Worm (Caenorhabditis elegans) whole organism, late embryonic: Measurements from ENCODE around the gene hira-1.

Source experiments
- C08G9.2 ChIP-seq: sonication (generic microtip); optimal IDR thresholded peaks from 2 replicates; lab custom pipeline; 2016; ENCODE audit warnings: mild to moderate bottlenecking, missing genetic modification characterization, moderate library complexity, missing compliant biosample characterization
- F13H6.1 ChIP-seq: sonication (generic microtip); optimal IDR thresholded peaks from 2 replicates; lab custom pipeline; 2016; ENCODE audit warnings: missing genetic modification characterization, missing compliant biosample characterization
- K02D7.2 ChIP-seq: sonication (generic microtip); optimal IDR thresholded peaks from 2 replicates; lab custom pipeline; 2017; ENCODE audit warnings: mild to moderate bottlenecking, missing genetic modification characterization, missing compliant biosample characterization
- Y22D7AL.16 ChIP-seq: sonication (generic microtip); optimal IDR thresholded peaks from 2 replicates; lab custom pipeline; 2016; ENCODE audit warnings: missing genetic modification characterization, missing compliant biosample characterization
- ahr-1 ChIP-seq: sonication (generic microtip); optimal IDR thresholded peaks from 2 replicates; lab custom pipeline; 2016; ENCODE audit warnings: missing genetic modification characterization, missing compliant biosample characterization
- ceh-18 ChIP-seq: sonication (generic microtip); optimal IDR thresholded peaks from 2 replicates; lab custom pipeline; 2016; ENCODE audit warnings: missing genetic modification characterization, missing compliant biosample characterization
- ceh-22 ChIP-seq: sonication (generic microtip); optimal IDR thresholded peaks from 2 replicates; lab custom pipeline; 2017; ENCODE audit warnings: missing biosample characterization, missing genetic modification characterization
- ceh-45 ChIP-seq: fragments of 200-800 bp; sonication (Bioruptor generic); IDR thresholded peaks from 2 replicates; pipeline ENCODE4 v1.3.6; 2022; ENCODE audit warnings: missing genetic modification reagents, missing genetic modification characterization, missing compliant biosample characterization
- ceh-48 ChIP-seq: sonication (generic microtip); optimal IDR thresholded peaks from 2 replicates; lab custom pipeline; 2016; ENCODE audit warnings: missing genetic modification characterization, inconsistent platforms, missing compliant biosample characterization
- dmd-4 ChIP-seq: sonication (generic microtip); optimal IDR thresholded peaks from 2 replicates; lab custom pipeline; 2016; ENCODE audit warnings: borderline replicate concordance, missing genetic modification characterization, missing compliant biosample characterization
- dve-1 ChIP-seq: sonication (generic microtip); optimal IDR thresholded peaks from 2 replicates; lab custom pipeline; 2017; ENCODE audit warnings: antibody characterized with exemption, mild to moderate bottlenecking, missing genetic modification characterization, missing compliant biosample characterization
- elt-4 ChIP-seq: sonication (generic microtip); optimal IDR thresholded peaks from 2 replicates; lab custom pipeline; 2016; ENCODE audit warnings: missing genetic modification characterization, missing compliant biosample characterization
- fax-1 ChIP-seq: sonication (generic microtip); optimal IDR thresholded peaks from 2 replicates; lab custom pipeline; 2016; ENCODE audit warnings: missing genotype, missing genetic modification characterization, missing compliant biosample characterization
- fkh-10 ChIP-seq: fragments of 150-350 bp; optimal IDR thresholded peaks from 2 replicates; lab custom pipeline; 2014; ENCODE audit warnings: missing biosample characterization, missing genetic modification reagents, missing genetic modification characterization
- hlh-13 ChIP-seq: fragments of 200-800 bp; sonication (Bioruptor generic); optimal IDR thresholded peaks from 2 replicates; lab custom pipeline; 2018; ENCODE audit warnings: mild to moderate bottlenecking, missing genetic modification characterization, missing compliant biosample characterization
- hlh-15 ChIP-seq: sonication (generic microtip); optimal IDR thresholded peaks from 2 replicates; lab custom pipeline; 2016; ENCODE audit warnings: missing genetic modification characterization, missing compliant biosample characterization
- hlh-8 ChIP-seq: sonication (generic microtip); optimal IDR thresholded peaks from 2 replicates; lab custom pipeline; 2016; ENCODE audit warnings: missing genotype, missing genetic modification characterization, missing compliant biosample characterization
- madf-2 ChIP-seq: sonication (generic microtip); optimal IDR thresholded peaks from 2 replicates; lab custom pipeline; 2017; ENCODE audit warnings: missing genetic modification characterization, missing compliant biosample characterization
- mec-3 ChIP-seq: sonication (generic microtip); optimal IDR thresholded peaks from 2 replicates; lab custom pipeline; 2016; ENCODE audit warnings: borderline replicate concordance, missing genetic modification characterization, missing compliant biosample characterization
- nfya-1 ChIP-seq: sonication (generic microtip); optimal IDR thresholded peaks from 2 replicates; lab custom pipeline; 2017; ENCODE audit warnings: missing genetic modification characterization, mild to moderate bottlenecking, missing compliant biosample characterization, antibody characterized with exemption, moderate library complexity
- npax-4 ChIP-seq: sonication (generic microtip); optimal IDR thresholded peaks from 2 replicates; lab custom pipeline; 2016; ENCODE audit warnings: missing genetic modification characterization, missing compliant biosample characterization
- odd-2 ChIP-seq: sonication (generic microtip); optimal IDR thresholded peaks from 2 replicates; lab custom pipeline; 2017; ENCODE audit warnings: antibody characterized with exemption, mild to moderate bottlenecking, missing genetic modification characterization, missing compliant biosample characterization
- pat-9 ChIP-seq: fragments of 200-800 bp; sonication (Bioruptor generic); optimal IDR thresholded peaks from 2 replicates; lab custom pipeline; 2018; ENCODE audit warnings: mild to moderate bottlenecking, missing genetic modification characterization, moderate library complexity, missing compliant biosample characterization
- pha-4 ChIP-seq: fragments of 150-350 bp; optimal IDR thresholded peaks from 2 replicates; lab custom pipeline; 2018; ENCODE audit warnings: missing biosample characterization, missing genetic modification reagents, missing genetic modification characterization
- pqm-1 ChIP-seq: sonication (generic microtip); optimal IDR thresholded peaks from 2 replicates; lab custom pipeline; 2016; ENCODE audit warnings: missing genetic modification characterization, missing compliant biosample characterization
- ref-2 ChIP-seq: sonication (generic microtip); optimal IDR thresholded peaks from 2 replicates; lab custom pipeline; 2016; ENCODE audit warnings: missing genetic modification characterization, missing compliant biosample characterization
- rnt-1 ChIP-seq: sonication (generic microtip); optimal IDR thresholded peaks from 2 replicates; lab custom pipeline; 2016; ENCODE audit warnings: missing genetic modification characterization, missing compliant biosample characterization
- sdc-2 ChIP-seq: sonication (generic microtip); optimal IDR thresholded peaks from 2 replicates; lab custom pipeline; 2016; ENCODE audit warnings: missing genotype, missing genetic modification characterization, missing compliant biosample characterization
- sox-4 ChIP-seq: sonication (generic microtip); optimal IDR thresholded peaks from 2 replicates; lab custom pipeline; 2017; ENCODE audit warnings: mild to moderate bottlenecking, missing genetic modification characterization, inconsistent platforms, missing compliant biosample characterization
- syd-9 ChIP-seq: sonication (generic microtip); optimal IDR thresholded peaks from 2 replicates; lab custom pipeline; 2016; ENCODE audit warnings: mild to moderate bottlenecking, missing genetic modification characterization, moderate library complexity, missing compliant biosample characterization
- tbx-2 ChIP-seq: sonication (generic microtip); optimal IDR thresholded peaks from 2 replicates; lab custom pipeline; 2016; ENCODE audit warnings: missing genetic modification characterization, missing compliant biosample characterization
- tbx-7 ChIP-seq: sonication (generic microtip); optimal IDR thresholded peaks from 2 replicates; lab custom pipeline; 2016; ENCODE audit warnings: missing genotype, missing genetic modification characterization, missing compliant biosample characterization
- unc-3 ChIP-seq, 2 experiments: fragments of 200-800 bp in 1 of 2; sonication (Bioruptor generic) in 1 of 2; sonication (generic microtip) in 1 of 2; conservative IDR thresholded peaks in 1 of 2; optimal IDR thresholded peaks in 1 of 2; 2 replicates each; pipeline versions ENCODE4 v1.3.6 to Lab custom; 2016 to 2022; ENCODE audit warnings: missing compliant biosample characterization in 2 of 2, missing genetic modification characterization in 2 of 2, missing genetic modification reagents in 1 of 2
- unc-55 ChIP-seq: sonication (generic microtip); optimal IDR thresholded peaks from 2 replicates; lab custom pipeline; 2017; ENCODE audit warnings: missing biosample characterization, missing genetic modification reagents, missing genetic modification characterization
- zip-5 ChIP-seq: sonication (generic microtip); optimal IDR thresholded peaks from 2 replicates; lab custom pipeline; 2016; ENCODE audit warnings: missing genetic modification characterization, missing compliant biosample characterization
- ztf-16 ChIP-seq: sonication (generic microtip); optimal IDR thresholded peaks from 2 replicates; lab custom pipeline; 2017; ENCODE audit warnings: missing genetic modification characterization, missing compliant biosample characterization

Gene hira-1

DNA sequence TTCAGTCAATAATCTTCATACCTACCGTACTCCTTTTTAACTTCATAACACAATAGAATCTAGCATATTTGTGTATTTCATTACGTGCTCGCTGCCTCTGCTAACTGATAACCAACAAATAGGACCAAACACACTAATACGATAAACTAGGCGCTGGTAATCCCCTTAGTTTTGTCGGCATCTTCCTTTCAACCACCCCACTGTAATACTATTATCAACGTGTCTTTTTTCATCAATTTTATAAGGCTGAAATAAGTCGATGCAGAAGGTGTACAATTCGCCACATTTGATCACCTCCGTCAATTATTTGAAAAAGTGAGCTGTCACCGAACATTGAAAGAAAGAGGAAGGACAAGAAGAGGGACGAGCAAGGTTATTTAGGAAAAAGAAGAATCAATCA lies 43.5 kb upstream of the hira-1 start:
- no peak for TF ChIP-seq rnt-1 (tag; lab: Kevin White, UChicago)
- TF ChIP-seq C08G9.2 (tag; lab: Kevin White, UChicago): no peak
- no peak for TF ChIP-seq madf-2
- no peak for TF ChIP-seq elt-4 (tag; lab: Kevin White, UChicago)
- TF ChIP-seq tbx-2 (tag; lab: Kevin White, UChicago): no peak
- no peak for TF ChIP-seq zip-5 (tag; lab: Kevin White, UChicago)
- TF ChIP-seq npax-4 (tag; lab: Kevin White, UChicago): no peak
- no peak for TF ChIP-seq mec-3
- no peak for TF ChIP-seq hlh-15 (tag; lab: Kevin White, UChicago)

ce11 chrIII:5149478-5149877 lies 41.4 kb upstream of the hira-1 start, which contains the start of gene Y54H5A.2:
Gene Y54H5A.2, minus strand, starts transcription at chrIII:5149578.
- TF ChIP-seq hlh-8: no peak
- TF ChIP-seq ceh-45: no peak
- TF ChIP-seq pqm-1 (tag; lab: Kevin White, UChicago): no peak
- no peak for TF ChIP-seq ceh-48 (tag; lab: Kevin White, UChicago)
- TF ChIP-seq F13H6.1 (tag; lab: Kevin White, UChicago): no peak
- no peak for TF ChIP-seq ref-2
- no peak for TF ChIP-seq K02D7.2 (tag; lab: Kevin White, UChicago)
- no peak for TF ChIP-seq madf-2
- no peak for TF ChIP-seq pha-4
- no peak for TF ChIP-seq dmd-4 (tag; lab: Kevin White, UChicago)
- TF ChIP-seq nfya-1 (tag; lab: Kevin White, UChicago): no peak
- TF ChIP-seq rnt-1 (tag; lab: Kevin White, UChicago): no peak
- no peak for TF ChIP-seq Y22D7AL.16 (tag; lab: Kevin White, UChicago)
- no peak for TF ChIP-seq syd-9 (tag; lab: Kevin White, UChicago)
- TF ChIP-seq fkh-10: no peak
- no peak for TF ChIP-seq ahr-1 (tag; lab: Kevin White, UChicago)

DNA sequence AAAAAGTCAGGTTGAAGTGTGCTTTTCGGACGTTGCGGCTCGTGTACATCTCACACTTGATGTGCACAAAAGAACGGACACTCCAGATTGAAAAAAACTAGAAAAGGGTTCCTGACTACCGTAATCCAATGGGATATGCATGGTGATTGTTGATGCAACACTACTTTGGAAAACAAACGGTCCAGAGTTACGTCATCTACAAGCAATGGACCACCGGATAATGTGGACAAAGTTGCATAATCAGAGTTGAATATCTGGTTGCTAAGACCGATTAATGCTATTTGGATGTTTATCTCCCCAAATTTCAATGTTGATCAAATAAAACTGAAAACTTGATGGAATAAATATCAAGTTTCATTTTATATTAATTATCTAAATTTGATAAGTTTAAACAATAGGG lies 40.9 kb upstream of the hira-1 start:
- TF ChIP-seq tbx-2 (tag; lab: Kevin White, UChicago) (peak; percentile 68), sox-4 (no peak), zip-5 (tag; lab: Kevin White, UChicago) (no peak), fkh-10 (no peak)

- TF ChIP-seq madf-2 (no peak), odd-2 (tag; lab: Kevin White, UChicago) (no peak), pat-9 (tag; lab: Kevin White, UChicago) (no peak), dve-1 (no peak), fax-1 (no peak), unc-55 (GFP tag; lab: Kevin White, UChicago) (peak; percentile 33), ztf-16 (tag; lab: Kevin White, UChicago) (no peak), sdc-2 (tag; lab: Kevin White, UChicago) (no peak), tbx-7 (tag; lab: Kevin White, UChicago) (no peak), tbx-2 (tag; lab: Kevin White, UChicago) (peak; percentile 85), F13H6.1 (tag; lab: Kevin White, UChicago) (no peak), ceh-48 (tag; lab: Kevin White, UChicago) (no peak), K02D7.2 (tag; lab: Kevin White, UChicago) (no peak), sox-4 (no peak), ceh-22 (no peak), unc-3 (GFP tag; conservative IDR thresholded peaks at IDR 0.05; lab: Robert Waterston, UW) (no peak), unc-3 (tag; optimal IDR thresholded peaks at IDR 0.05; lab: Kevin White, UChicago) (no peak), ceh-18 (tag; lab: Kevin White, UChicago) (no peak), hlh-13 (GFP tag; lab: Kevin White, UChicago) (no peak)
These were observed 39.9 kb upstream of the hira-1 start for ce11 chrIII:5150980-5151379.
